Fruit fly (Drosophila melanogaster) S2 (cell line): ENCODE measurements around the gene CG8209.

Experiments used
- CG8478 ChIP-seq: fragments of >200 bp; optimal IDR thresholded peaks from 2 replicates; lab custom pipeline; 2018
- CTCF ChIP-seq, 2 experiments: fragments of >200 bp; optimal IDR thresholded peaks; 2 replicates each; lab custom pipeline; 2018

dm6 chr3L:7934857-7935256 is 41.3 kb upstream of the CG8209 start:
- TF ChIP-seq CG8478 (no peak), CTCF (optimal IDR thresholded peaks at IDR 0.05; lab: Kevin White, UChicago) (no peak)
